Fruit fly (Drosophila melanogaster) whole organism, embryonic: ENCODE measurements around the gene CG15296.

Source experiments
- Adf1 ChIP-seq: fragments of 200-800 bp; sonication (Bioruptor generic); IDR thresholded peaks from 2 replicates; pipeline ENCODE4 v1.3.6; 2022; ENCODE audit warnings: missing biosample characterization, missing genetic modification characterization
- B-H1 ChIP-seq: fragments of 200-800 bp; sonication (Bioruptor generic); IDR thresholded peaks from 3 replicates; pipeline ENCODE4 v1.3.6; 2022; ENCODE audit warnings: missing biosample characterization, missing genetic modification characterization
- Bteb2 ChIP-seq: fragments of 200-800 bp; sonication (Bioruptor generic); optimal IDR thresholded peaks from 2 replicates; lab custom pipeline; 2016; ENCODE audit warnings: missing biosample characterization, missing genetic modification characterization
- CG10959 ChIP-seq: fragments of 200-800 bp; sonication (Bioruptor generic); IDR thresholded peaks from 2 replicates; pipeline ENCODE4 v1.3.6; 2022; ENCODE audit warnings: missing biosample characterization, missing genetic modification characterization
- CG11247 ChIP-seq: fragments of 200-800 bp; sonication (Bioruptor generic); IDR thresholded peaks from 2 replicates; pipeline ENCODE4 v1.3.6; 2022; ENCODE audit warnings: missing biosample characterization, missing genetic modification characterization
- CG12071 ChIP-seq: fragments of 200-800 bp; sonication (Bioruptor generic); optimal IDR thresholded peaks from 3 replicates; lab custom pipeline; 2018; ENCODE audit warnings: missing biosample characterization, mild to moderate bottlenecking, missing genetic modification characterization
- CG13424 ChIP-seq: fragments of 200-800 bp; sonication (Bioruptor generic); optimal IDR thresholded peaks from 2 replicates; lab custom pipeline; 2019; ENCODE audit warnings: missing biosample characterization, mild to moderate bottlenecking, missing genetic modification characterization, moderate library complexity
- CG14050 ChIP-seq: fragments of 200-800 bp; sonication (Bioruptor generic); IDR thresholded peaks from 3 replicates; pipeline ENCODE4 v1.3.6; 2022; ENCODE audit warnings: missing biosample characterization, missing genetic modification characterization
- CG30020 ChIP-seq: fragments of 200-800 bp; optimal IDR thresholded peaks from 2 replicates; lab custom pipeline; 2019; ENCODE audit warnings: missing biosample characterization, mild to moderate bottlenecking, missing genetic modification characterization, moderate library complexity
- CG30431 ChIP-seq: fragments of 200-800 bp; sonication (Bioruptor generic); optimal IDR thresholded peaks from 2 replicates; lab custom pipeline; 2017; ENCODE audit warnings: missing biosample characterization, missing genetic modification characterization
- CG4820 ChIP-seq: fragments of 200-800 bp; sonication (Bioruptor generic); optimal IDR thresholded peaks from 3 replicates; lab custom pipeline; 2016; ENCODE audit warnings: missing biosample characterization, missing genetic modification characterization
- CG5245 ChIP-seq: fragments of 200-800 bp; sonication (Bioruptor generic); optimal IDR thresholded peaks from 3 replicates; lab custom pipeline; 2016; ENCODE audit warnings: missing biosample characterization, missing genetic modification characterization
- CG6272 ChIP-seq: fragments of 200-800 bp; sonication (Bioruptor generic); IDR thresholded peaks from 2 replicates; pipeline ENCODE4 v1.3.6; 2022; ENCODE audit warnings: missing biosample characterization, missing genetic modification characterization
- CG7556 ChIP-seq: fragments of 200-800 bp; sonication (Bioruptor generic); optimal IDR thresholded peaks from 2 replicates; lab custom pipeline; 2017; ENCODE audit warnings: missing biosample characterization, mild to moderate bottlenecking, missing genetic modification characterization
- CG7786 ChIP-seq: fragments of 200-800 bp; sonication (Bioruptor generic); optimal IDR thresholded peaks from 2 replicates; lab custom pipeline; 2016; ENCODE audit warnings: missing biosample characterization, missing genetic modification characterization
- CG7987 ChIP-seq: fragments of 200-800 bp; sonication (Bioruptor generic); optimal IDR thresholded peaks from 2 replicates; lab custom pipeline; 2018; ENCODE audit warnings: missing biosample characterization, mild to moderate bottlenecking, missing genetic modification characterization, moderate library complexity
- CG9215 ChIP-seq: fragments of 200-800 bp; sonication (Bioruptor generic); IDR thresholded peaks from 2 replicates; pipeline ENCODE4 v1.3.6; 2022; ENCODE audit warnings: missing biosample characterization, missing genetic modification characterization
- CG9797 ChIP-seq: fragments of 200-800 bp; sonication (Bioruptor generic); optimal IDR thresholded peaks from 3 replicates; lab custom pipeline; 2018; ENCODE audit warnings: missing biosample characterization, mild to moderate bottlenecking, missing genetic modification characterization
- Camta ChIP-seq: fragments of 200-800 bp; sonication (Bioruptor generic); optimal IDR thresholded peaks from 2 replicates; lab custom pipeline; 2016; ENCODE audit warnings: missing biosample characterization, missing genetic modification characterization
- CkIIα-i1 ChIP-seq: fragments of 200-800 bp; sonication (Bioruptor generic); IDR thresholded peaks from 2 replicates; pipeline ENCODE4 v1.3.6; 2022; ENCODE audit warnings: missing biosample characterization, missing genetic modification characterization
- Dip2 ChIP-seq: fragments of 200-800 bp; sonication (Bioruptor generic); IDR thresholded peaks from 2 replicates; pipeline ENCODE4 v1.3.6; 2022; ENCODE audit warnings: missing biosample characterization, missing genetic modification characterization
- Eip74EF ChIP-seq, 2 experiments: fragments of 200-800 bp in 1 of 2; fragments of >200 bp in 1 of 2; sonication (Bioruptor generic) in 1 of 2; optimal IDR thresholded peaks; 2 replicates each; lab custom pipeline; 2017 to 2019; ENCODE audit warnings: missing biosample characterization in 2 of 2, missing genetic modification characterization in 2 of 2, mild to moderate bottlenecking in 1 of 2, moderate library complexity in 1 of 2
- HLH4C ChIP-seq: fragments of 200-800 bp; sonication (Bioruptor generic); IDR thresholded peaks from 3 replicates; pipeline ENCODE4 v1.3.6; 2022; ENCODE audit warnings: missing biosample characterization, missing genetic modification characterization; ENCODE audit not compliant: partially characterized antibody
- HLH54F ChIP-seq: fragments of 200-800 bp; sonication (Bioruptor generic); optimal IDR thresholded peaks from 3 replicates; lab custom pipeline; 2016; ENCODE audit warnings: missing biosample characterization, missing genetic modification characterization
- Hmx ChIP-seq: fragments of 200-800 bp; sonication (Bioruptor generic); optimal IDR thresholded peaks from 2 replicates; lab custom pipeline; 2016; ENCODE audit warnings: missing biosample characterization, missing genetic modification characterization
- Hr51 ChIP-seq, 2 experiments: fragments of 200-800 bp; sonication (Bioruptor generic); optimal IDR thresholded peaks; 2 replicates in 1 of 2; 3 replicates in 1 of 2; lab custom pipeline; 2016 to 2018; ENCODE audit warnings: missing biosample characterization in 2 of 2, missing genetic modification characterization in 2 of 2, mild to moderate bottlenecking in 1 of 2, moderate library complexity in 1 of 2
- Hr78 ChIP-seq, 2 experiments: fragments of 200-800 bp in 1 of 2; fragments of >200 bp in 1 of 2; sonication (Bioruptor generic) in 1 of 2; optimal IDR thresholded peaks; 2 replicates each; lab custom pipeline; 2017 to 2019; ENCODE audit warnings: missing biosample characterization in 2 of 2, missing genetic modification characterization in 2 of 2, mild to moderate bottlenecking in 1 of 2, moderate library complexity in 1 of 2
- Max ChIP-seq: fragments of 200-800 bp; sonication (Bioruptor generic); optimal IDR thresholded peaks from 2 replicates; lab custom pipeline; 2016; ENCODE audit warnings: missing biosample characterization, mild to moderate bottlenecking, missing genetic modification characterization
- Med ChIP-seq: fragments of 200-800 bp; sonication (Bioruptor generic); peaks from one replicate; lab custom pipeline; 2016; ENCODE audit warnings: missing biosample characterization, missing genetic modification characterization, mild to moderate bottlenecking, inconsistent platforms, moderate library complexity
- NC2α ChIP-seq: fragments of 200-800 bp; sonication (Bioruptor generic); optimal IDR thresholded peaks from 2 replicates; lab custom pipeline; 2016; ENCODE audit warnings: missing biosample characterization, missing genetic modification characterization
- NK7.1 ChIP-seq: fragments of 200-800 bp; sonication (Bioruptor generic); optimal IDR thresholded peaks from 3 replicates; lab custom pipeline; 2016; ENCODE audit warnings: missing biosample characterization, missing genetic modification characterization
- Ptx1 ChIP-seq: fragments of 200-800 bp; sonication (Bioruptor generic); IDR thresholded peaks from 2 replicates; pipeline ENCODE4 v1.3.6; 2022; ENCODE audit warnings: missing biosample characterization, missing genetic modification characterization
- Sin3A ChIP-seq: fragments of >200 bp; optimal IDR thresholded peaks from 2 replicates; lab custom pipeline; 2018
- aop ChIP-seq: fragments of 200-800 bp; sonication (Bioruptor generic); IDR thresholded peaks from 2 replicates; pipeline ENCODE4 v1.3.6; 2022; ENCODE audit warnings: missing biosample characterization, missing genetic modification characterization
- ato ChIP-seq: fragments of 200-800 bp; sonication (Bioruptor generic); IDR thresholded peaks from 2 replicates; pipeline ENCODE4 v1.3.6; 2022; ENCODE audit warnings: missing biosample characterization, missing genetic modification characterization; ENCODE audit not compliant: partially characterized antibody
- caup ChIP-seq: fragments of 200-800 bp; sonication (Bioruptor generic); optimal IDR thresholded peaks from 3 replicates; lab custom pipeline; 2017; ENCODE audit warnings: missing biosample characterization, mild to moderate bottlenecking, missing genetic modification characterization, moderate library complexity; ENCODE audit not compliant: severe bottlenecking
- crc ChIP-seq: fragments of 200-800 bp; sonication (Bioruptor generic); optimal IDR thresholded peaks from 2 replicates; lab custom pipeline; 2016; ENCODE audit warnings: missing biosample characterization, missing genetic modification characterization
- emc ChIP-seq: fragments of 200-800 bp; sonication (Bioruptor generic); optimal IDR thresholded peaks from 2 replicates; lab custom pipeline; 2016; ENCODE audit warnings: missing biosample characterization, missing genetic modification characterization
- ewg ChIP-seq: fragments of 200-800 bp; sonication (Bioruptor generic); optimal IDR thresholded peaks from 3 replicates; lab custom pipeline; 2017; ENCODE audit warnings: mild to moderate bottlenecking, missing biosample characterization, missing genetic modification reagents, missing genetic modification characterization
- gt ChIP-seq: fragments of 200-800 bp; sonication (Bioruptor generic); IDR thresholded peaks from 2 replicates; pipeline ENCODE4 v1.3.6; 2022; ENCODE audit warnings: missing biosample characterization, missing genetic modification characterization
- luna ChIP-seq: fragments of 200-800 bp; sonication (Bioruptor generic); optimal IDR thresholded peaks from 2 replicates; lab custom pipeline; 2016; ENCODE audit warnings: missing biosample characterization, missing genetic modification characterization
- maf-S ChIP-seq: fragments of 200-800 bp; sonication (Bioruptor generic); optimal IDR thresholded peaks from 2 replicates; lab custom pipeline; 2016; ENCODE audit warnings: missing biosample characterization, missing genetic modification characterization
- nmo ChIP-seq: fragments of 200-800 bp; sonication (Bioruptor generic); optimal IDR thresholded peaks from 2 replicates; lab custom pipeline; 2018; ENCODE audit warnings: missing biosample characterization, mild to moderate bottlenecking, missing genetic modification characterization, moderate library complexity
- oc ChIP-seq: fragments of 200-800 bp; sonication (Bioruptor generic); optimal IDR thresholded peaks from 2 replicates; lab custom pipeline; 2018; ENCODE audit warnings: missing biosample characterization, mild to moderate bottlenecking, missing genetic modification characterization, moderate library complexity
- odd ChIP-seq: fragments of 200-800 bp; sonication (Bioruptor generic); optimal IDR thresholded peaks from 2 replicates; lab custom pipeline; 2017; ENCODE audit warnings: missing biosample characterization, mild to moderate bottlenecking, missing genetic modification characterization
- onecut ChIP-seq: fragments of 200-800 bp; sonication (Bioruptor generic); IDR thresholded peaks from 2 replicates; pipeline ENCODE4 v1.3.6; 2022; ENCODE audit warnings: missing biosample characterization, missing genetic modification characterization
- pnt ChIP-seq: fragments of 200-800 bp; sonication (Bioruptor generic); optimal IDR thresholded peaks from 3 replicates; lab custom pipeline; 2016; ENCODE audit warnings: missing biosample characterization, missing genetic modification characterization
- prd ChIP-seq, 3 experiments: fragments of >200 bp in 2 of 3; fragments of 200-800 bp in 1 of 3; sonication (Bioruptor generic) in 1 of 3; optimal IDR thresholded peaks in 2 of 3; IDR thresholded peaks in 1 of 3; 2 replicates in 2 of 3; 3 replicates in 1 of 3; pipeline versions ENCODE4 v1.3.6 to Lab custom; 2017 to 2022; ENCODE audit warnings: missing biosample characterization in 1 of 3, missing genetic modification characterization in 1 of 3
- sr ChIP-seq: fragments of 200-800 bp; sonication (Bioruptor generic); IDR thresholded peaks from 3 replicates; pipeline ENCODE4 v1.3.6; 2022; ENCODE audit warnings: missing biosample characterization, missing genetic modification characterization
- usp ChIP-seq: fragments of >200 bp; optimal IDR thresholded peaks from 2 replicates; lab custom pipeline; 2017; ENCODE audit warnings: missing biosample characterization, missing genetic modification characterization

Gene CG15296

DNA sequence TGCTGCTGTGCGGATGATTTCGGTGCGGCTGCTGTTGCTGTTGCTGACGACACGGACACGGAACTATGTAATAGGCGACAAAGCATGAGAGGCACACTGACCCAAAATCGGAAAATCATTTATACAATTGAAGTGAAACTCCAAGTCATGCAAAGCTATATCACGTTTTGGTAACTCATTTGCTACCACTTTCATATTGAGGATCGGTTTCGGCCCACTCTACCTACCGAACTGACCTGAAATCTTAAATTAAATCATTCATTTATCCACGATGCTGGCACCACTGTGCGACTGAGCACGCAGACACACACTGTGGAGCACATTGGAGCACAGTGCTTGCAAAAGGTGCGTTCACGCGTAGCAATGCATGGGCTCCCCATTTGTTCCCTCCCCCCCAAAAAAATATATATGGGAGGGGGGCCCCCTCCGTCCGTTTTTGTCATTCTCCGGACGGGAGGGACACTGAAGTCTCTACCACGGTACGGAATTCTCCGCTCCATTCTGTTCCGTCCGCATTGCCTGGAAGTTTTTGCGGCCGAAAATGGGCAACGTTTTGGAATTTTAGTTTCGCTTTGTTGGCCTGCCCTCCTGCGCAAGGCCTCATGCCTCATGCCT is 3.9 kb upstream of the CG15296 start (continued):
- TF ChIP-seq CG4820 (no peak), oc (no peak), CG14050 (GFP tag; lab: Robert Waterston, UW) (peak; percentile 30; the same call in 1 of the 3 replicates), CG10959 (no peak), emc (GFP tag; lab: Kevin White, UChicago) (no peak), CG6272 (GFP tag; lab: Robert Waterston, UW) (no peak), CG9215 (GFP tag; lab: Robert Waterston, UW) (no peak), gt (GFP tag; lab: Robert Waterston, UW) (no peak), CG11247 (GFP tag; lab: Robert Waterston, UW) (no peak), Med (GFP tag; lab: Kevin White, UChicago) (peak; percentile 91), Hr51 (GFP tag; optimal IDR thresholded peaks at IDR 0.05; lab: Kevin White, UChicago) (peak in 1 of 2 experiments; percentile 71), aop (GFP tag; lab: Robert Waterston, UW) (no peak), NK7.1 (GFP tag; lab: Kevin White, UChicago) (no peak), odd (GFP tag; lab: Kevin White, UChicago) (peak; percentile 10), Sin3A (lab: Kevin White, UChicago) (no peak), CG30020 (tag; lab: Kevin White, UChicago) (no peak), Hmx (GFP tag; lab: Kevin White, UChicago) (no peak), HLH54F (GFP tag; lab: Kevin White, UChicago) (peak; percentile 5), luna (no peak), CG7556 (peak; percentile 51), NC2α (GFP tag; lab: Kevin White, UChicago) (no peak), onecut (GFP tag; lab: Robert Waterston, UW) (no peak), B-H1 (GFP tag; lab: Robert Waterston, UW) (no peak), CG12071 (GFP tag; lab: Kevin White, UChicago) (peak; percentile 39), Bteb2 (GFP tag; lab: Kevin White, UChicago) (no peak), crc (GFP tag; lab: Kevin White, UChicago) (no peak), prd (optimal IDR thresholded peaks at IDR 0.05; lab: Kevin White, UChicago) (no peak), prd (GFP tag; IDR thresholded peaks at IDR 0.05; lab: Robert Waterston, UW) (peak; percentile 60; the same call in 1 of the 3 replicates), CkIIα-i1 (no peak), maf-S (GFP tag; lab: Kevin White, UChicago) (no peak), Dip2 (GFP tag; lab: Robert Waterston, UW) (no peak), Eip74EF (GFP tag; optimal IDR thresholded peaks at IDR 0.05; lab: Kevin White, UChicago) (no peak), HLH4C (GFP tag; lab: Robert Waterston, UW) (no peak), CG7786 (peak; percentile 34), CG9797 (GFP tag; lab: Kevin White, UChicago) (no peak), CG30431 (GFP tag; lab: Kevin White, UChicago) (peak; percentile 25), usp (GFP tag; lab: Kevin White, UChicago) (no peak), CG5245 (GFP tag; lab: Kevin White, UChicago) (no peak), Max (GFP tag; lab: Kevin White, UChicago) (peak; percentile 22), CG7987 (GFP tag; lab: Kevin White, UChicago) (no peak), ato (GFP tag; lab: Robert Waterston, UW) (no peak), ewg (GFP tag; lab: Kevin White, UChicago) (peak; percentile 50), nmo (GFP tag; lab: Kevin White, UChicago) (peak; percentile 40), sr (GFP tag; lab: Robert Waterston, UW) (no peak), Ptx1 (GFP tag; lab: Robert Waterston, UW) (peak; percentile 40; the same call in 1 of the 2 replicates), Hr78 (GFP tag; optimal IDR thresholded peaks at IDR 0.05; lab: Kevin White, UChicago) (no peak), caup (GFP tag; lab: Kevin White, UChicago) (peak; percentile 21), Camta (peak; percentile 20), pnt (GFP tag; lab: Kevin White, UChicago) (peak; percentile 12), CG13424 (tag; lab: Kevin White, UChicago) (peak; percentile 36), Adf1 (GFP tag; lab: Robert Waterston, UW) (no peak)
